ENCODE assay signal across 1 fruit fly cellular context in the genomic region with DNA sequence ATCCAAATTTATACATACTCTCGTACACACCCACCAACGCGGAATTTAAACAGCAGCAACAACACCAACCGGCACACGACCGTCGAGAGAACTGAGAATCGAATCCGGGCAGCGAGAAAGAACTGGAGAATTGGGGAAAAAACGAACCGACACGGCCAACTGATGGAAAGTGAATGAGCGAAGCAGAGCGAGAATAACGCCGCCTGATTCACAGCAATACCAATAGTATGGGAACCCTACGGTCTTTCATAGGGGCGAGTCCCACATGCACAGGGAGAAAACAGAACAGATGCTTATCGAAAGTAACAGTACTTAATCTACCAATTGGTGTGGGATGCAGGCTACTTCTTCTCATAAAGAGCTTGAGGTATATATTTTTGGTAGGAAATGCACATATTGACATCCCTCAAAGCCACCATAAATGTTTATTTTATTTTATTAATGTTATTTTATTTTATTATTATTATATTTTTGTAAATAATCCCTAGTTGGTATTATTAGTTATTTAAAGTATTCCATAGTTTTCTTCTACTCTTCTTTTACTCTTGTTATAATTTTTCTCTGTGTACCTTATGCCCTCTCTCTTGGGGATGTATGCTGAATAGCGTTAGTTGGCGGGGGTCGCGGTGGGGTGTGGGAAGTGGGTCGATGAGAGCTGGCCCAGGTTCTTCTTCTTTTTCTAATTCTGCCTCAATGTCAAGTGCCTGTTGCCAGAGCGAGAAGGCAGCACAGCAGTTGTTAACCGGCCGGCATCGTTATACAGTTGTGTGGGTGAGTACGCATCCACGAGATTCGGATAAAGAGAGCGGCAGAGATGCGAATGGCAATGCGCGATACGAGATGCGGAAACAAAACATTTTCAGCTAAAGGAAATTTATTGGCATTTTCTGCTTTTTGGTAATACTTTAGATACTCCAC.
TF ChIP-seq lines count a peak whose summit lies in the region.

TSS of gene CG17544 (minus strand) at position 177 of the 918 bp plus-strand sequence.

TF ChIP-seq in whole organism, embryonic, 481 proteins besides CTCF, POLR2A, EP300 and RAD21 (continued from another document and continues in another):
- TF ChIP-seq CG15073 (GFP tag; optimal IDR thresholded peaks at IDR 0.05; lab: Kevin White, UChicago) (no peak), Eip74EF (GFP tag; optimal IDR thresholded peaks at IDR 0.05; lab: Kevin White, UChicago) (peak in 1 of 2 experiments; percentile 22), tx (GFP tag; optimal IDR thresholded peaks at IDR 0.05; lab: Kevin White, UChicago) (no peak), Hr51 (GFP tag; optimal IDR thresholded peaks at IDR 0.05; lab: Kevin White, UChicago) (peak; percentile 36 to 83), CG16779 (GFP tag; IDR thresholded peaks at IDR 0.05; lab: Robert Waterston, UW) (peak; percentile 57; the same call in 1 of the 2 replicates), Nf-YB (GFP tag; optimal IDR thresholded peaks at IDR 0.05; lab: Kevin White, UChicago) (peak; percentile 67), CG9876 (GFP tag; optimal IDR thresholded peaks at IDR 0.05; lab: Kevin White, UChicago) (no peak), sug (tag; optimal IDR thresholded peaks at IDR 0.05; lab: Kevin White, UChicago) (peak; percentile 81), CG11085 (GFP tag; IDR thresholded peaks at IDR 0.05; lab: Robert Waterston, UW) (no peak; the same call in 1 of the 2 replicates), wdn (GFP tag; IDR thresholded peaks at IDR 0.05; lab: Robert Waterston, UW) (peak; percentile 42), HmgZ (tag; optimal IDR thresholded peaks at IDR 0.05; lab: Kevin White, UChicago) (peak; percentile 41), inv (GFP tag; IDR thresholded peaks at IDR 0.05; lab: Robert Waterston, UW; ENCODE audit: partially characterized antibody) (no peak), ATbp (GFP tag; optimal IDR thresholded peaks at IDR 0.05; lab: Kevin White, UChicago) (peak; percentile 70), nau (GFP tag; optimal IDR thresholded peaks at IDR 0.05; lab: Kevin White, UChicago) (peak; percentile 70), CG1602 (GFP tag; optimal IDR thresholded peaks at IDR 0.05; lab: Kevin White, UChicago) (peak; percentile 72), CG11560 (tag; IDR thresholded peaks at IDR 0.05; lab: Robert Waterston, UW) (0 out of 3 replicates have a peak, but pooled peaks have one; percentile 8), so (GFP tag; IDR thresholded peaks at IDR 0.05; lab: Robert Waterston, UW) (no peak), CG1832 (GFP tag; optimal IDR thresholded peaks at IDR 0.05; lab: Kevin White, UChicago) (peak; percentile 87), CG6683 (GFP tag; optimal IDR thresholded peaks at IDR 0.05; lab: Kevin White, UChicago) (peak; percentile 78), Pdp1 (GFP tag; optimal IDR thresholded peaks at IDR 0.05; lab: Kevin White, UChicago) (peak; percentile 29 to 33), CG11456 (GFP tag; IDR thresholded peaks at IDR 0.05; lab: Robert Waterston, UW) (no peak), yki (optimal IDR thresholded peaks at IDR 0.05; lab: Kevin White, UChicago) (no peak), fd102C (GFP tag; optimal IDR thresholded peaks at IDR 0.05; lab: Kevin White, UChicago) (no peak), Oli (tag; optimal IDR thresholded peaks at IDR 0.05; lab: Kevin White, UChicago) (peak; percentile 85), CG12659 (GFP tag; optimal IDR thresholded peaks at IDR 0.05; lab: Kevin White, UChicago) (peak; percentile 82), Drgx (GFP tag; IDR thresholded peaks at IDR 0.05; lab: Robert Waterston, UW) (peak; percentile 60), sc (optimal IDR thresholded peaks at IDR 0.05; lab: Kevin White, UChicago) (no peak), sc (GFP tag; optimal IDR thresholded peaks at IDR 0.05; lab: Kevin White, UChicago) (peak; percentile 78), trh (GFP tag; optimal IDR thresholded peaks at IDR 0.05; lab: Kevin White, UChicago) (peak; percentile 32), kni (GFP tag; optimal IDR thresholded peaks at IDR 0.05; lab: Kevin White, UChicago) (peak; percentile 61), Scr (GFP tag; IDR thresholded peaks at IDR 0.05; lab: Robert Waterston, UW; ENCODE audit: partially characterized antibody) (no peak), Ets97D (GFP tag; optimal IDR thresholded peaks at IDR 0.05; lab: Kevin White, UChicago) (no peak), chm (GFP tag; IDR thresholded peaks at IDR 0.05; lab: Robert Waterston, UW) (peak; percentile 66), CG6654 (GFP tag; optimal IDR thresholded peaks at IDR 0.05; lab: Kevin White, UChicago) (peak; percentile 66), Sry-δ (GFP tag; optimal IDR thresholded peaks at IDR 0.05; lab: Kevin White, UChicago) (no peak), CG12104 (GFP tag; optimal IDR thresholded peaks at IDR 0.05; lab: Kevin White, UChicago) (peak; percentile 52), CG8089 (GFP tag; optimal IDR thresholded peaks at IDR 0.05; lab: Kevin White, UChicago) (peak; percentile 100), bsh (GFP tag; optimal IDR thresholded peaks at IDR 0.05; lab: Kevin White, UChicago) (peak; percentile 72 to 86), CG34422 (GFP tag; IDR thresholded peaks at IDR 0.05; lab: Robert Waterston, UW) (peak; percentile 99), CG7372 (GFP tag; IDR thresholded peaks at IDR 0.05; lab: Robert Waterston, UW) (peak; percentile 25), esg (GFP tag; conservative IDR thresholded peaks at IDR 0.05; lab: Robert Waterston, UW) (peak; percentile 40), gcm (GFP tag; optimal IDR thresholded peaks at IDR 0.05; lab: Kevin White, UChicago) (peak; percentile 87), CG17612 (GFP tag; IDR thresholded peaks at IDR 0.05; lab: Robert Waterston, UW) (no peak), CrebB (tag; optimal IDR thresholded peaks at IDR 0.05; lab: Kevin White, UChicago) (no peak), CG11247 (GFP tag; IDR thresholded peaks at IDR 0.05; lab: Robert Waterston, UW) (no peak), Dip2 (GFP tag; IDR thresholded peaks at IDR 0.05; lab: Robert Waterston, UW) (no peak), sisA (GFP tag; IDR thresholded peaks at IDR 0.05; lab: Robert Waterston, UW) (peak; percentile 51), dmrt11E (tag; optimal IDR thresholded peaks at IDR 0.05; lab: Kevin White, UChicago) (peak; percentile 79), danr (GFP tag; IDR thresholded peaks at IDR 0.05; lab: Robert Waterston, UW) (peak; percentile 41; the same call in 1 of the 2 replicates), Aef1 (GFP tag; IDR thresholded peaks at IDR 0.05; lab: Robert Waterston, UW) (peak; percentile 52; the same call in 1 of the 3 replicates), Kr (GFP tag; optimal IDR thresholded peaks at IDR 0.05; lab: Kevin White, UChicago) (no peak), CG6254 (GFP tag; optimal IDR thresholded peaks at IDR 0.05; lab: Kevin White, UChicago) (peak; percentile 53), Sox100B (GFP tag; optimal IDR thresholded peaks at IDR 0.05; lab: Kevin White, UChicago) (peak; percentile 88), CG9609 (GFP tag; optimal IDR thresholded peaks at IDR 0.05; lab: Kevin White, UChicago) (peak; percentile 31), CG16813 (GFP tag; IDR thresholded peaks at IDR 0.05; lab: Robert Waterston, UW; ENCODE audit: partially characterized antibody) (no peak), CG12071 (GFP tag; optimal IDR thresholded peaks at IDR 0.05; lab: Kevin White, UChicago) (peak; percentile 35), NFAT (GFP tag; IDR thresholded peaks at IDR 0.05; lab: Robert Waterston, UW) (peak; percentile 70), dati (GFP tag; IDR thresholded peaks at IDR 0.05; lab: Robert Waterston, UW) (no peak), CG7963 (GFP tag; IDR thresholded peaks at IDR 0.05; lab: Robert Waterston, UW; ENCODE audit: partially characterized antibody) (no peak), ewg (GFP tag; optimal IDR thresholded peaks at IDR 0.05; lab: Kevin White, UChicago) (peak; percentile 62), vnd (GFP tag; IDR thresholded peaks at IDR 0.05; lab: Robert Waterston, UW; ENCODE audit: partially characterized antibody) (no peak), maf-S (GFP tag; optimal IDR thresholded peaks at IDR 0.05; lab: Kevin White, UChicago) (no peak), Dad (GFP tag; optimal IDR thresholded peaks at IDR 0.05; lab: Kevin White, UChicago) (no peak), CG12155 (GFP tag; optimal IDR thresholded peaks at IDR 0.05; lab: Kevin White, UChicago) (peak; percentile 54), rib (GFP tag; IDR thresholded peaks at IDR 0.05; lab: Robert Waterston, UW) (peak; percentile 66; the same call in 1 of the 2 replicates), CG1792 (GFP tag; optimal IDR thresholded peaks at IDR 0.05; lab: Kevin White, UChicago) (no peak), Myb (GFP tag; optimal IDR thresholded peaks at IDR 0.05; lab: Kevin White, UChicago) (peak; percentile 25), CG6272 (GFP tag; IDR thresholded peaks at IDR 0.05; lab: Robert Waterston, UW) (peak; percentile 13), CG8359 (GFP tag; optimal IDR thresholded peaks at IDR 0.05; lab: Kevin White, UChicago; ENCODE audit: borderline replicate concordance) (peak; percentile 71), Antp (GFP tag; optimal IDR thresholded peaks at IDR 0.05; lab: Kevin White, UChicago) (peak; percentile 57), Dll (GFP tag; IDR thresholded peaks at IDR 0.05; lab: Robert Waterston, UW; ENCODE audit: partially characterized antibody) (no peak), CG13894 (tag; optimal IDR thresholded peaks at IDR 0.05; lab: Kevin White, UChicago) (peak; percentile 84), Gsc (GFP tag; IDR thresholded peaks at IDR 0.05; lab: Robert Waterston, UW) (no peak), Fer3 (tag; optimal IDR thresholded peaks at IDR 0.05; lab: Kevin White, UChicago) (peak; percentile 68), stwl (tag; optimal IDR thresholded peaks at IDR 0.05; lab: Kevin White, UChicago) (no peak), tio (GFP tag; optimal IDR thresholded peaks at IDR 0.05; lab: Kevin White, UChicago) (peak; percentile 52), CG10959 (GFP tag; IDR thresholded peaks at IDR 0.05; lab: Robert Waterston, UW) (no peak), otp (GFP tag; IDR thresholded peaks at IDR 0.05; lab: Robert Waterston, UW) (peak; percentile 30; the same call in 1 of the 3 replicates), CG8281 (tag; optimal IDR thresholded peaks at IDR 0.05; lab: Kevin White, UChicago) (peak; percentile 61), PHDP (tag; optimal IDR thresholded peaks at IDR 0.05; lab: Kevin White, UChicago) (peak; percentile 76), CG14050 (GFP tag; IDR thresholded peaks at IDR 0.05; lab: Robert Waterston, UW) (no peak; the same call in 2 of the 3 replicates), Bgb (GFP tag; IDR thresholded peaks at IDR 0.05; lab: Robert Waterston, UW; ENCODE audit: partially characterized antibody) (peak; percentile 46; the same call in 1 of the 2 replicates), chn (GFP tag; optimal IDR thresholded peaks at IDR 0.05; lab: Kevin White, UChicago) (no peak), CG17359 (tag; optimal IDR thresholded peaks at IDR 0.05; lab: Kevin White, UChicago) (peak; percentile 76), vvl (GFP tag; IDR thresholded peaks at IDR 0.05; lab: Robert Waterston, UW) (peak; percentile 55), HLH4C (GFP tag; IDR thresholded peaks at IDR 0.05; lab: Robert Waterston, UW; ENCODE audit: partially characterized antibody) (no peak), Tbp (GFP tag; optimal IDR thresholded peaks at IDR 0.05; lab: Kevin White, UChicago) (no peak), lov (optimal IDR thresholded peaks at IDR 0.05; lab: Kevin White, UChicago) (no peak), lov (GFP tag; IDR thresholded peaks at IDR 0.05; lab: Robert Waterston, UW) (no peak), CG8290 (GFP tag; optimal IDR thresholded peaks at IDR 0.05; lab: Kevin White, UChicago) (peak; percentile 19), CG8290 (tag; optimal IDR thresholded peaks at IDR 0.05; lab: Kevin White, UChicago) (peak in 1 of 2 experiments; percentile 75), CG17568 (GFP tag; optimal IDR thresholded peaks at IDR 0.05; lab: Kevin White, UChicago) (no peak), CG6765 (GFP tag; optimal IDR thresholded peaks at IDR 0.05; lab: Kevin White, UChicago) (peak; percentile 82), CG4854 (GFP tag; optimal IDR thresholded peaks at IDR 0.05; lab: Kevin White, UChicago) (no peak), CG1529 (GFP tag; optimal IDR thresholded peaks at IDR 0.05; lab: Kevin White, UChicago) (no peak), CG13775 (GFP tag; optimal IDR thresholded peaks at IDR 0.05; lab: Kevin White, UChicago) (peak; percentile 89), Doc2 (GFP tag; IDR thresholded peaks at IDR 0.05; lab: Robert Waterston, UW) (no peak), crp (GFP tag; optimal IDR thresholded peaks at IDR 0.05; lab: Kevin White, UChicago) (peak in 1 of 2 experiments; percentile 34), CG1647 (GFP tag; optimal IDR thresholded peaks at IDR 0.05; lab: Kevin White, UChicago) (no peak), Mes4 (GFP tag; optimal IDR thresholded peaks at IDR 0.05; lab: Kevin White, UChicago) (no peak), CG1603 (tag; optimal IDR thresholded peaks at IDR 0.05; lab: Kevin White, UChicago) (peak; percentile 13), CHES-1-like (GFP tag; optimal IDR thresholded peaks at IDR 0.05; lab: Kevin White, UChicago) (peak; percentile 30), CG3847 (GFP tag; IDR thresholded peaks at IDR 0.05; lab: Robert Waterston, UW) (peak; percentile 56; the same call in 1 of the 2 replicates), zf30C (GFP tag; optimal IDR thresholded peaks at IDR 0.05; lab: Kevin White, UChicago) (peak; percentile 83), Hr39 (optimal IDR thresholded peaks at IDR 0.05; lab: Kevin White, UChicago) (no peak), D19A (tag; optimal IDR thresholded peaks at IDR 0.05; lab: Kevin White, UChicago) (peak; percentile 71), Rx (GFP tag; IDR thresholded peaks at IDR 0.05; lab: Robert Waterston, UW) (peak; percentile 52; the same call in 1 of the 2 replicates), sr (GFP tag; IDR thresholded peaks at IDR 0.05; lab: Robert Waterston, UW) (peak; percentile 62), Ets65A (GFP tag; lab: Kevin White, UChicago) (peak; percentile 91), grn (GFP tag; optimal IDR thresholded peaks at IDR 0.05; lab: Kevin White, UChicago) (no peak), CG17829 (tag; optimal IDR thresholded peaks at IDR 0.05; lab: Kevin White, UChicago) (peak; percentile 82), CG32767 (GFP tag; IDR thresholded peaks at IDR 0.05; lab: Robert Waterston, UW) (0 out of 2 replicates have a peak, but pooled peaks have one; percentile 32), sob (GFP tag; IDR thresholded peaks at IDR 0.05; lab: Robert Waterston, UW) (peak; percentile 56; the same call in 1 of the 2 replicates), tup (GFP tag; optimal IDR thresholded peaks at IDR 0.05; lab: Kevin White, UChicago) (no peak), exex (tag; optimal IDR thresholded peaks at IDR 0.05; lab: Kevin White, UChicago) (peak; percentile 37), cas (GFP tag; IDR thresholded peaks at IDR 0.05; lab: Robert Waterston, UW) (no peak), eyg (GFP tag; optimal IDR thresholded peaks at IDR 0.05; lab: Kevin White, UChicago) (no peak), TFAM (GFP tag; optimal IDR thresholded peaks at IDR 0.05; lab: Kevin White, UChicago) (no peak), luna (GFP tag; optimal IDR thresholded peaks at IDR 0.05; lab: Kevin White, UChicago) (no peak)
